Worm (Caenorhabditis elegans): ENCODE data around the gene C11E4.7.

DNA sequence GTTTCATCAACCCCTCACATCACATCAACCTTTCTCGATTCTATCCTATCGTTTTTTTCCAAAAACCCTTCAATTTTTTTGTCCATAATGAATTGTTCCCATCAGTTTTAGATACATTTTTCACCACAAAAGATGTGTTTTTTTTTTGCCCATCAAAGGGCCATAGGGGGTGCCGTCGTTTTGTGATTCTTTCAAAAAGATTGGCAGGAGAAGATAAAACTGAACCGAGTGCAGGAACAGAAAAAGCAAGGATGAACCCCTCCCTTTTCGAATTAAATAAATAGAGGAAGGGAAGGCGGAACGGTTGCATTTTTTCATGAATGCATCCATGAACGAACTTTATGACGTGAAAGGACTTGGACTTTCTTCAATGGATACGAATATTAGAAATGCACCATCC lies at the start of gene C11E4.7:
- no peak for TF ChIP-seq him-1 (tag; optimal IDR thresholded peaks at IDR 0.05)
- no peak for TF ChIP-seq W03F9.2 (tag; optimal IDR thresholded peaks at IDR 0.05)
- no peak for TF ChIP-seq dao-5 (tag; optimal IDR thresholded peaks at IDR 0.05)
